Worm (Caenorhabditis elegans): ENCODE measurements around the gene flap-1.

DNA sequence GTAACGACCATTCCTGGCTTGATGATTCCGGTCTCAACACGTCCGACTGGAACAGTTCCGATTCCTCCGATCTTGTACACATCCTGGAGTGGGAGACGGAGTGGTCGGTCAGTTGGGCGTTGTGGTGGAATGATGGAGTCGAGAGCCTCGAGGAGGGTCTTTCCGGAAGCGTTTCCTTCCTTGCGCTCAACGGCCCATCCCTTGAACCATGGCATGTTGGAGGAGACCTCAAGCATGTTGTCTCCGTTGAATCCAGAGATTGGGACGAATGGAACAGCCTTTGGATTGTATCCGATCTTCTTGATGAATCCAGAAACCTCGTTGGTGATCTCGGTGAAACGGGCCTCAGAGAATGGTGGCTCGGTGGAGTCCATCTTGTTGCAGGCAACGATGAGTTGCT is 42.1 kb upstream of the flap-1 start:
- TF ChIP-seq C38D4.7 (GFP tag; optimal IDR thresholded peaks at IDR 0.05) (no peak), pat-9 (tag; optimal IDR thresholded peaks at IDR 0.05) (no peak), dmd-4 (tag; optimal IDR thresholded peaks at IDR 0.05; ENCODE audit: borderline replicate concordance) (no peak), nhr-11 (tag; optimal IDR thresholded peaks at IDR 0.05) (no peak), T23F11.4 (GFP tag; optimal IDR thresholded peaks at IDR 0.05) (no peak)

All from whole organism, late embryonic.